Fruit fly (Drosophila melanogaster) whole organism, pupa: ENCODE results near the gene Stam.

Experiments used
- CG12605 ChIP-seq: fragments of 200-800 bp; sonication (Bioruptor generic); IDR thresholded peaks from 2 replicates; pipeline ENCODE4 v1.3.6; 2022; ENCODE audit warnings: missing biosample characterization, missing genetic modification characterization
- CG15710 ChIP-seq: fragments of 200-800 bp; sonication (Bioruptor generic); optimal IDR thresholded peaks from 2 replicates; lab custom pipeline; 2018; ENCODE audit warnings: missing biosample characterization, mild to moderate bottlenecking, missing genetic modification characterization, moderate library complexity
- D1 ChIP-seq: fragments of 200-800 bp; sonication (Bioruptor generic); optimal IDR thresholded peaks from 2 replicates; lab custom pipeline; 2018; ENCODE audit warnings: missing biosample characterization, mild to moderate bottlenecking, missing genetic modification characterization, moderate library complexity
- EcR ChIP-seq: fragments of 200-800 bp; sonication (Bioruptor generic); optimal IDR thresholded peaks from 3 replicates; lab custom pipeline; 2019; ENCODE audit warnings: missing biosample characterization, missing genetic modification characterization, mild to moderate bottlenecking, moderate library complexity, missing genetic modification reagents

dm6 chr2L:10846944-10847343 is 11.4 kb upstream of the Stam start, which contains the start of gene Porin2:
- TF ChIP-seq CG12605 = no peak
- no peak for TF ChIP-seq D1
- no peak for TF ChIP-seq EcR (GFP tag; lab: Kevin White, UChicago)
- TF ChIP-seq CG15710 = no peak
